Worm (Caenorhabditis elegans): ENCODE results near the gene C36A4.4.

The C36A4.4 gene

DNA sequence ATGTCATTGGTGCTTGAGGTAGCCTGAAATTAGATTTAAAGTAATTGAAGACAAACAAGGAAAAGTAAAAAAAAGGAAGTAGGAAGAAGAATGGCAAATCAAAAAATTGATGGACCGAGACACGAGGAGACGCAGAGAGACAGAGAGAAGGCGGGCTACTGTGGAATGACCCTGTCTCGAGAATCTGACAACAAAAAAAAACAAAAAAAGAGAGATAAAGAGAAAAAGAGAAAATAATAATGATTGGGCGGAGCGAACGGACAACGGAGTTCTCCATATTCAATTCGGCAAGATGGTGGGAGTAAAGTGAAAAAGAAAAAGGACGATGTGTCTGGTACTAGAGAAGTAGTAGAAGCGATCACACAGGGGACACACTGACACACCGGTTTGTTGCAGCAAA, 34.4 kb downstream of the C36A4.4 start, which contains the start of gene toh-1 (continued):
- TF ChIP-seq ceh-90 (tag; optimal IDR thresholded peaks at IDR 0.05) (no peak), nhr-11 (tag; optimal IDR thresholded peaks at IDR 0.05) (no peak), ceh-82 (tag; optimal IDR thresholded peaks at IDR 0.05) (no peak), irx-1 (tag; optimal IDR thresholded peaks at IDR 0.05) (no peak), sup-37 (GFP tag; optimal IDR thresholded peaks at IDR 0.05) (no peak), nhr-71 (tag; optimal IDR thresholded peaks at IDR 0.05) (peak; percentile 36), lin-35 (GFP tag; optimal IDR thresholded peaks at IDR 0.05) (no peak), blmp-1 (tag; optimal IDR thresholded peaks at IDR 0.05) (peak; percentile 61), nhr-19 (GFP tag; conservative IDR thresholded peaks at IDR 0.05) (no peak), mdl-1 (tag; optimal IDR thresholded peaks at IDR 0.05) (no peak), nhr-85 (tag) (peak; percentile 93), unc-30 (tag; optimal IDR thresholded peaks at IDR 0.05) (no peak), mab-9 (GFP tag; IDR thresholded peaks at IDR 0.05) (no peak), nhr-237 (tag; optimal IDR thresholded peaks at IDR 0.05) (no peak)

DNA sequence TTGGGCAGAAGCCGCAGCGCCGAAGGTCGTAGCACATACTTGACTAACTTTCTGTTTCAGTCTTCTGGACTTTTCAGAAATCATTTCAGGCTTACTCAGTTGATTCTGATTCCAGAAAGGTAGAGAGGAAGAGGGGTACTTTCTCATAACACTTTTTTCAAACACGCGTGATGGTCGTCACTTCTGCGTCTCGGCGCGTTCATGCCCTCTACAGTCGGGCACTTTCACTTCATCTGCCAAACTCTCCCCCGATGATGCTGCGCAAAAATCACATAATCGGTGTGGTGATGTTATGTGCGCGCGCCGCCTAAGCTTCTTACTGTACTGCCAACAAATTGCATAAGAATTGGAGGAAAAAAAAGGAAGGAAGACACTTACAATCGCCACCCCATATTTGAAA, 35.8 kb downstream of the C36A4.4 start:
- TF ChIP-seq zag-1 (tag; optimal IDR thresholded peaks at IDR 0.05) (no peak), nhr-19 (GFP tag; conservative IDR thresholded peaks at IDR 0.05) (no peak), blmp-1 (tag; optimal IDR thresholded peaks at IDR 0.05) (peak; percentile 96), nhr-85 (tag) (peak; percentile 72), snu-23 (GFP tag; optimal IDR thresholded peaks at IDR 0.05) (peak; percentile 26), nhr-20 (tag; optimal IDR thresholded peaks at IDR 0.05) (peak; percentile 4), lin-14 (GFP tag; optimal IDR thresholded peaks at IDR 0.05) (peak; percentile 50)

DNA sequence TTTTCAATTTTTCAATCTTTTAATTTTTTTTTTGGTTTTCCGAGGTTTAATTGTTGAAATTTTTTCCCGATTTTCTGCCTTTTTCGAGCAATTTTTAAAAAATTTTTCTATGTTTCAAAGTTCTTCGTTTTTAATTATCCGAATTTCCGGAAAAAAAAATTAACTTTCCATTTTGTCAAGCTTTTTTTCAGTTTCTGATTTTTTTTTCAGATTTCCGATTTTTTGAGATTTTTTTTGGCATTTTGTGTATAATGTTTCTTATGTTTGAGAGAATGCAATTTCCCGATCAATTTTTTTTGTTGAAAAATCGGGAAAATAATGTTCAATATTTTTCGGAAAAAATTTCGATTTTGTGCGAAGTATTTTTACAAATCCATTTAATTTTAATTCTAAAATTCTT, 36.5 kb downstream of the C36A4.4 start:
- no peak for TF ChIP-seq lir-3 (tag; optimal IDR thresholded peaks at IDR 0.05; ENCODE audit: poor library complexity)
- no peak for TF ChIP-seq fkh-4 (tag; optimal IDR thresholded peaks at IDR 0.05; ENCODE audit: borderline replicate concordance)
- TF ChIP-seq mdl-1 (tag; optimal IDR thresholded peaks at IDR 0.05): no peak
- TF ChIP-seq nhr-12 (tag; optimal IDR thresholded peaks at IDR 0.05): no peak
- TF ChIP-seq hlh-4 (tag; optimal IDR thresholded peaks at IDR 0.05): no peak
- TF ChIP-seq skn-1 (tag; optimal IDR thresholded peaks at IDR 0.05): no peak
- no peak for TF ChIP-seq ets-5 (GFP tag; IDR thresholded peaks at IDR 0.05)
- no peak for TF ChIP-seq efl-1 (optimal IDR thresholded peaks at IDR 0.05)
- TF ChIP-seq efl-1 (GFP tag; optimal IDR thresholded peaks at IDR 0.05 in 1 of 2): no peak
- no peak for TF ChIP-seq ama-1 (optimal IDR thresholded peaks at IDR 0.05)
- no peak for TF ChIP-seq C04F5.9 (tag; optimal IDR thresholded peaks at IDR 0.05)
- TF ChIP-seq blmp-1 (tag; optimal IDR thresholded peaks at IDR 0.05): no peak
- TF ChIP-seq unc-98 (GFP tag; IDR thresholded peaks at IDR 0.05): no peak
- TF ChIP-seq nhr-71 (tag; optimal IDR thresholded peaks at IDR 0.05): no peak
- no peak for TF ChIP-seq tlp-1 (tag; optimal IDR thresholded peaks at IDR 0.05)
- no peak for TF ChIP-seq nhr-28 (tag; optimal IDR thresholded peaks at IDR 0.05)

DNA sequence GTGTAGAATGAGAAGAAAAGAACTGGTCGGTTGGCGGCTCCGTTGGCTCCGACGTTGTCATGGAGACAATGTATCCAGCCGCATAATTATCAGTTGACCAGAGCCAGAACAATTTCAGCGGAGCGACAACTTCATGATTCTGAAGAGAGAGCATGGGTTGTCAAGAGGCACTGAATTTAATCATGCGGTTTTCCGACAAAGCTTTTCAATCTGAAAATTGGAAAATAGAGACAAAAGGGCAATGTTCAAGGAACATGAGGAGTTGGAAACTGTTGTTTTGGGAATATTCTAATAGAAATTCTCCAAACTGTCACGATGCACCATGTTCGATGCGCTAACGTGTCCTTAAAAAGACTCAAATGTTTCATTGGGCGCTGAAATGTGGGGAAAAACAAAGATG, 39.0 kb downstream of the C36A4.4 start, which contains the start of gene xbx-5:
TSS of gene xbx-5 (minus strand) at position 56 of the 400 bp plus-strand sequence.
- TF ChIP-seq irx-1 (tag; optimal IDR thresholded peaks at IDR 0.05): no peak
- no peak for TF ChIP-seq vab-15 (tag; optimal IDR thresholded peaks at IDR 0.05)
- no peak for TF ChIP-seq nhr-12 (tag; optimal IDR thresholded peaks at IDR 0.05)
- TF ChIP-seq mdl-1 (tag; optimal IDR thresholded peaks at IDR 0.05): no peak
- no peak for TF ChIP-seq lin-35 (GFP tag; optimal IDR thresholded peaks at IDR 0.05)
- TF ChIP-seq rnt-1 (tag; optimal IDR thresholded peaks at IDR 0.05): no peak
- TF ChIP-seq jun-1 (tag; optimal IDR thresholded peaks at IDR 0.05): no peak
- TF ChIP-seq lin-13 (GFP tag; optimal IDR thresholded peaks at IDR 0.05): no peak
- no peak for TF ChIP-seq ceh-8 (GFP tag; optimal IDR thresholded peaks at IDR 0.05)
- TF ChIP-seq elt-2 (tag; optimal IDR thresholded peaks at IDR 0.05): no peak
- TF ChIP-seq efl-1 (optimal IDR thresholded peaks at IDR 0.05): no peak
- no peak for TF ChIP-seq efl-1 (GFP tag; optimal IDR thresholded peaks at IDR 0.05 in 1 of 2)
- peak; percentile 0 for TF ChIP-seq nhr-85 (tag)
- TF ChIP-seq C34B4.2 (tag; optimal IDR thresholded peaks at IDR 0.05): no peak
- no peak for TF ChIP-seq sox-4 (tag; optimal IDR thresholded peaks at IDR 0.05)
- no peak for TF ChIP-seq pqm-1 (tag; optimal IDR thresholded peaks at IDR 0.05)
- peak; percentile 76 for TF ChIP-seq fkh-8 (tag; optimal IDR thresholded peaks at IDR 0.05)
- TF ChIP-seq Y116A8C.19 (tag; optimal IDR thresholded peaks at IDR 0.05; ENCODE audit: borderline replicate concordance): no peak
- TF ChIP-seq nhr-28 (tag; optimal IDR thresholded peaks at IDR 0.05): no peak
- TF ChIP-seq lir-3 (tag; optimal IDR thresholded peaks at IDR 0.05; ENCODE audit: poor library complexity): no peak
- TF ChIP-seq efl-3 (GFP tag; optimal IDR thresholded peaks at IDR 0.05): no peak
- TF ChIP-seq C16A3.4 (tag; optimal IDR thresholded peaks at IDR 0.05): no peak
- TF ChIP-seq elt-3 (tag; optimal IDR thresholded peaks at IDR 0.05): no peak
- peak; percentile 18 for TF ChIP-seq nhr-71 (tag; optimal IDR thresholded peaks at IDR 0.05)
- TF ChIP-seq lsy-2 (tag; optimal IDR thresholded peaks at IDR 0.05): no peak
- no peak for TF ChIP-seq ceh-88 (GFP tag; IDR thresholded peaks at IDR 0.05)
- TF ChIP-seq F16B12.6 (tag; optimal IDR thresholded peaks at IDR 0.05): no peak
